Worm (Caenorhabditis elegans): ENCODE results near the gene C14B1.3.
A peak's percentile ranks its signal among the peaks of the same experiment; 100 is the strongest.

C14B1.3 gene

ce11 chrIII:3672839-3673238 is 30.5 kb upstream of the C14B1.3 start (continued):
- TF ChIP-seq nhr-25 (tag; optimal IDR thresholded peaks at IDR 0.05; ENCODE audit: borderline replicate concordance, insufficient read depth): peak; percentile 20

- TF ChIP-seq Y5F2A.4 (GFP tag; optimal IDR thresholded peaks at IDR 0.05): no peak
- TF ChIP-seq nhr-237 (tag; optimal IDR thresholded peaks at IDR 0.05): no peak
- no peak for TF ChIP-seq zip-2 (tag; optimal IDR thresholded peaks at IDR 0.05)
- TF ChIP-seq ceh-82 (tag; optimal IDR thresholded peaks at IDR 0.05): no peak
- no peak for TF ChIP-seq nhr-11 (tag; optimal IDR thresholded peaks at IDR 0.05)
- TF ChIP-seq attf-4 (tag; optimal IDR thresholded peaks at IDR 0.05): no peak
- TF ChIP-seq nhr-25 (tag; optimal IDR thresholded peaks at IDR 0.05; ENCODE audit: borderline replicate concordance, insufficient read depth): no peak
- no peak for TF ChIP-seq Y48G9A.11 (GFP tag; IDR thresholded peaks at IDR 0.05)
- no peak for TF ChIP-seq zfp-3 (GFP tag; conservative IDR thresholded peaks at IDR 0.05)
- TF ChIP-seq set-16 (GFP tag; IDR thresholded peaks at IDR 0.05): no peak
- TF ChIP-seq jun-1 (tag; optimal IDR thresholded peaks at IDR 0.05): no peak
- TF ChIP-seq dmd-6 (GFP tag; IDR thresholded peaks at IDR 0.05): no peak
- TF ChIP-seq mxl-3 (GFP tag; optimal IDR thresholded peaks at IDR 0.05): no peak
- TF ChIP-seq F49E8.2 (tag; optimal IDR thresholded peaks at IDR 0.05; ENCODE audit: borderline replicate concordance): no peak
- no peak for TF ChIP-seq aly-2 (tag; optimal IDR thresholded peaks at IDR 0.05)
Observed at ce11 chrIII:3674149-3674548, 29.2 kb upstream of the C14B1.3 start.

- no peak for TF ChIP-seq madf-9 (GFP tag; conservative IDR thresholded peaks at IDR 0.05)
- no peak for TF ChIP-seq F26F4.8 (GFP tag; conservative IDR thresholded peaks at IDR 0.05)
- TF ChIP-seq nhr-10 (tag; optimal IDR thresholded peaks at IDR 0.05): no peak
- no peak for TF ChIP-seq mes-2 (tag; optimal IDR thresholded peaks at IDR 0.05; ENCODE audit: poor library complexity, severe bottlenecking)
Observed at ce11 chrIII:3675480-3675879, 27.9 kb upstream of the C14B1.3 start.

- TF ChIP-seq lin-1 (GFP tag; IDR thresholded peaks at IDR 0.05) (no peak), pha-4 (GFP tag; IDR thresholded peaks at IDR 0.05) (peak; percentile 52), pha-4 (tag; optimal IDR thresholded peaks at IDR 0.05) (no peak), ctbp-1 (GFP tag; IDR thresholded peaks at IDR 0.05) (peak; percentile 80), unc-39 (tag; optimal IDR thresholded peaks at IDR 0.05) (no peak), zip-2 (tag; optimal IDR thresholded peaks at IDR 0.05) (no peak), F26F4.8 (GFP tag; conservative IDR thresholded peaks at IDR 0.05) (no peak), zfp-2 (tag; optimal IDR thresholded peaks at IDR 0.05) (no peak), ceh-28 (tag; optimal IDR thresholded peaks at IDR 0.05) (peak; percentile 67), Y105C5A.15 (GFP tag; IDR thresholded peaks at IDR 0.05) (no peak), egl-43 (GFP tag; IDR thresholded peaks at IDR 0.05) (peak; percentile 72), T26A8.4 (GFP tag; IDR thresholded peaks at IDR 0.05) (peak; percentile 50; the same call in 1 of the 2 replicates), mdl-1 (tag; optimal IDR thresholded peaks at IDR 0.05) (peak in 1 of 2 experiments; percentile 56), saeg-2 (GFP tag; IDR thresholded peaks at IDR 0.05) (peak; percentile 9; the same call in 1 of the 2 replicates), lin-39 (tag; optimal IDR thresholded peaks at IDR 0.05) (peak; percentile 61), ces-1 (GFP tag; optimal IDR thresholded peaks at IDR 0.05) (peak; percentile 43), nhr-237 (tag; optimal IDR thresholded peaks at IDR 0.05) (no peak), ceh-20 (GFP tag; IDR thresholded peaks at IDR 0.05) (0 out of 2 replicates have a peak, but pooled peaks have one; percentile 52), zfp-3 (GFP tag; conservative IDR thresholded peaks at IDR 0.05) (no peak), spr-3 (GFP tag; optimal IDR thresholded peaks at IDR 0.05) (no peak), daf-16 (GFP tag; optimal IDR thresholded peaks at IDR 0.05) (peak in 1 of 2 experiments; percentile 59), daf-16 (tag; optimal IDR thresholded peaks at IDR 0.05) (no peak), ama-1 (optimal IDR thresholded peaks at IDR 0.05) (no peak), T20F7.1 (GFP tag; optimal IDR thresholded peaks at IDR 0.05) (no peak), aha-1 (tag) (peak; percentile 94), fkh-10 (GFP tag; optimal IDR thresholded peaks at IDR 0.05) (peak; percentile 93), F37D6.2 (tag; optimal IDR thresholded peaks at IDR 0.05) (peak; percentile 43), pqm-1 (tag; optimal IDR thresholded peaks at IDR 0.05) (no peak), dve-1 (tag; optimal IDR thresholded peaks at IDR 0.05; ENCODE audit: insufficient read depth) (peak; percentile 32), hlh-30 (tag; optimal IDR thresholded peaks at IDR 0.05; ENCODE audit: insufficient read depth) (peak; percentile 73), dmd-9 (GFP tag; IDR thresholded peaks at IDR 0.05) (no peak)
Observed at ce11 chrIII:3677378-3677777, 26.0 kb upstream of the C14B1.3 start.
